Fruit fly (Drosophila melanogaster) whole organism, embryonic: ENCODE measurements around the gene sick.

Experiments used
- ATbp ChIP-seq: fragments of 200-800 bp; sonication (Bioruptor generic); optimal IDR thresholded peaks from 2 replicates; lab custom pipeline; 2017; ENCODE audit warnings: missing biosample characterization, mild to moderate bottlenecking, missing genetic modification characterization, missing genetic modification reagents
- Adf1 ChIP-seq: fragments of 200-800 bp; sonication (Bioruptor generic); IDR thresholded peaks from 2 replicates; pipeline ENCODE4 v1.3.6; 2022; ENCODE audit warnings: missing biosample characterization, missing genetic modification characterization
- Aef1 ChIP-seq: fragments of 200-800 bp; sonication (Bioruptor generic); IDR thresholded peaks from 3 replicates; pipeline ENCODE4 v1.3.6; 2022; ENCODE audit warnings: missing biosample characterization, missing genetic modification characterization
- CG12391 ChIP-seq: fragments of 200-800 bp; sonication (Bioruptor generic); optimal IDR thresholded peaks from 3 replicates; lab custom pipeline; 2018; ENCODE audit warnings: missing biosample characterization, mild to moderate bottlenecking, missing genetic modification characterization, moderate library complexity
- CG12769 ChIP-seq: fragments of 200-800 bp; sonication (Bioruptor generic); optimal IDR thresholded peaks from 2 replicates; lab custom pipeline; 2019; ENCODE audit warnings: missing biosample characterization, mild to moderate bottlenecking, missing genetic modification characterization, moderate library complexity
- CG15269 ChIP-seq: fragments of 200-800 bp; sonication (Bioruptor generic); optimal IDR thresholded peaks from 2 replicates; lab custom pipeline; 2018; ENCODE audit warnings: missing biosample characterization, mild to moderate bottlenecking, missing genetic modification characterization, moderate library complexity
- CG16813 ChIP-seq: fragments of 200-800 bp; sonication (Bioruptor generic); IDR thresholded peaks from 3 replicates; pipeline ENCODE4 v1.3.6; 2022; ENCODE audit warnings: missing biosample characterization, missing genetic modification characterization; ENCODE audit not compliant: partially characterized antibody
- CG17359 ChIP-seq: fragments of 200-800 bp; sonication (Bioruptor generic); optimal IDR thresholded peaks from 3 replicates; lab custom pipeline; 2018; ENCODE audit warnings: missing biosample characterization, mild to moderate bottlenecking, missing genetic modification characterization, moderate library complexity
- CG17385 ChIP-seq: fragments of 200-800 bp; sonication (Bioruptor generic); optimal IDR thresholded peaks from 3 replicates; lab custom pipeline; 2018; ENCODE audit warnings: missing biosample characterization, mild to moderate bottlenecking, missing genetic modification characterization
- CG2678 ChIP-seq: fragments of 200-800 bp; sonication (Bioruptor generic); optimal IDR thresholded peaks from 3 replicates; lab custom pipeline; 2019; ENCODE audit warnings: missing biosample characterization, mild to moderate bottlenecking, missing genetic modification characterization, moderate library complexity
- CG32532 ChIP-seq: fragments of 200-800 bp; sonication (Bioruptor generic); IDR thresholded peaks from 2 replicates; pipeline ENCODE4 v1.3.6; 2022; ENCODE audit warnings: missing biosample characterization, missing genetic modification characterization
- CG32772 ChIP-seq: fragments of 200-800 bp; sonication (Bioruptor generic); IDR thresholded peaks from 2 replicates; pipeline ENCODE4 v1.3.6; 2022; ENCODE audit warnings: missing biosample characterization, missing genetic modification characterization
- CG3281 ChIP-seq: fragments of 200-800 bp; sonication (Bioruptor generic); optimal IDR thresholded peaks from 3 replicates; lab custom pipeline; 2017; ENCODE audit warnings: missing biosample characterization, mild to moderate bottlenecking, missing genetic modification characterization
- CG3726 ChIP-seq: fragments of 200-800 bp; sonication (Bioruptor generic); IDR thresholded peaks from 3 replicates; pipeline ENCODE4, ENCODE4 v1.3.6; 2022; ENCODE audit warnings: missing biosample characterization, missing genetic modification characterization
- CG6854 ChIP-seq: fragments of 200-800 bp; sonication (Bioruptor generic); optimal IDR thresholded peaks from 3 replicates; lab custom pipeline; 2017; ENCODE audit warnings: missing biosample characterization, mild to moderate bottlenecking, missing genetic modification characterization
- CG7271 ChIP-seq: fragments of 200-800 bp; sonication (Bioruptor generic); optimal IDR thresholded peaks from 2 replicates; lab custom pipeline; 2018; ENCODE audit warnings: missing biosample characterization, mild to moderate bottlenecking, missing genetic modification characterization, moderate library complexity
- Chrac-16 ChIP-seq: fragments of 200-800 bp; sonication (Bioruptor generic); optimal IDR thresholded peaks from 3 replicates; lab custom pipeline; 2016; ENCODE audit warnings: missing biosample characterization, missing genetic modification characterization
- D ChIP-seq, 2 experiments: fragments of 200-800 bp in 1 of 2; fragments of >200 bp in 1 of 2; sonication (Bioruptor generic) in 1 of 2; optimal IDR thresholded peaks; 2 replicates in 1 of 2; 3 replicates in 1 of 2; lab custom pipeline; 2017; ENCODE audit warnings: mild to moderate bottlenecking in 1 of 2, missing biosample characterization in 1 of 2, missing genetic modification characterization in 1 of 2, missing genetic modification reagents in 1 of 2
- Elba2 ChIP-seq: fragments of 200-800 bp; sonication (Bioruptor generic); optimal IDR thresholded peaks from 3 replicates; lab custom pipeline; 2016; ENCODE audit warnings: missing biosample characterization, missing genetic modification characterization
- GATAe ChIP-seq: fragments of 200-800 bp; sonication (Bioruptor generic); conservative IDR thresholded peaks from 2 replicates; pipeline ENCODE4 v1.3.6; 2022; ENCODE audit warnings: missing biosample characterization, missing genetic modification characterization
- Gug ChIP-seq: fragments of 200-800 bp; sonication (Bioruptor generic); IDR thresholded peaks from 4 replicates; pipeline ENCODE4 v1.3.6; 2022; ENCODE audit warnings: missing biosample characterization, missing genetic modification characterization
- HmgZ ChIP-seq: fragments of 200-800 bp; sonication (Bioruptor generic); optimal IDR thresholded peaks from 2 replicates; lab custom pipeline; 2018; ENCODE audit warnings: missing biosample characterization, mild to moderate bottlenecking, missing genetic modification characterization
- Hr39 ChIP-seq: fragments of >200 bp; optimal IDR thresholded peaks from 2 replicates; lab custom pipeline; 2017
- MTF-1 ChIP-seq: fragments of 200-800 bp; sonication (Bioruptor generic); optimal IDR thresholded peaks from 2 replicates; lab custom pipeline; 2018; ENCODE audit warnings: missing biosample characterization, mild to moderate bottlenecking, missing genetic modification characterization, borderline replicate concordance
- Myb ChIP-seq: fragments of 200-800 bp; sonication (Bioruptor generic); optimal IDR thresholded peaks from 2 replicates; lab custom pipeline; 2016; ENCODE audit warnings: missing biosample characterization, missing genetic modification characterization
- Ravus ChIP-seq: fragments of 200-800 bp; sonication (Bioruptor generic); IDR thresholded peaks from 2 replicates; pipeline ENCODE4 v1.3.6; 2022; ENCODE audit warnings: missing biosample characterization, missing genetic modification characterization
- Side ChIP-seq: fragments of 200-800 bp; sonication (Bioruptor generic); optimal IDR thresholded peaks from 2 replicates; lab custom pipeline; 2016; ENCODE audit warnings: missing biosample characterization, missing genetic modification characterization
- Six4 ChIP-seq: fragments of 200-800 bp; sonication (Bioruptor generic); optimal IDR thresholded peaks from 2 replicates; lab custom pipeline; 2016; ENCODE audit warnings: missing biosample characterization, missing genetic modification characterization
- Sox102F ChIP-seq: fragments of 200-800 bp; sonication (Bioruptor generic); optimal IDR thresholded peaks from 2 replicates; lab custom pipeline; 2018; ENCODE audit warnings: missing biosample characterization, mild to moderate bottlenecking, missing genetic modification characterization, moderate library complexity
- Xrp1 ChIP-seq: fragments of 200-800 bp; sonication (Bioruptor generic); IDR thresholded peaks from 2 replicates; pipeline ENCODE4 v1.3.6; 2022; ENCODE audit warnings: missing biosample characterization, missing genetic modification characterization
- ase ChIP-seq: fragments of 200-800 bp; sonication (Bioruptor generic); IDR thresholded peaks from 3 replicates; pipeline ENCODE4 v1.3.6; 2022; ENCODE audit warnings: missing biosample characterization, missing genetic modification characterization
- bbx ChIP-seq: fragments of 200-800 bp; sonication (Bioruptor generic); IDR thresholded peaks from 2 replicates; pipeline ENCODE4 v1.3.6; 2022; ENCODE audit warnings: missing biosample characterization, missing genetic modification characterization; ENCODE audit not compliant: partially characterized antibody
- bigmax ChIP-seq: fragments of 200-800 bp; sonication (Bioruptor generic); optimal IDR thresholded peaks from 2 replicates; lab custom pipeline; 2018; ENCODE audit warnings: missing biosample characterization, mild to moderate bottlenecking, missing genetic modification characterization
- bsh ChIP-seq, 2 experiments: fragments of 200-800 bp; sonication (Bioruptor generic); optimal IDR thresholded peaks; 2 replicates each; lab custom pipeline; 2017 to 2018; ENCODE audit warnings: mild to moderate bottlenecking in 2 of 2, missing biosample characterization in 2 of 2, missing genetic modification characterization in 2 of 2, moderate library complexity in 1 of 2
- cad ChIP-seq: fragments of >200 bp; optimal IDR thresholded peaks from 2 replicates; lab custom pipeline; 2017; ENCODE audit warnings: missing biosample characterization, missing genetic modification characterization
- cwo ChIP-seq: fragments of 200-800 bp; sonication (Bioruptor generic); optimal IDR thresholded peaks from 3 replicates; lab custom pipeline; 2017; ENCODE audit warnings: missing biosample characterization, missing genetic modification characterization, mild to moderate bottlenecking, moderate library complexity, missing genetic modification reagents
- fd102C ChIP-seq: fragments of 200-800 bp; sonication (Bioruptor generic); optimal IDR thresholded peaks from 2 replicates; lab custom pipeline; 2018; ENCODE audit warnings: missing biosample characterization, mild to moderate bottlenecking, missing genetic modification characterization, moderate library complexity
- gsb ChIP-seq: fragments of 200-800 bp; sonication (Bioruptor generic); IDR thresholded peaks from 2 replicates; pipeline ENCODE4 v1.3.6; 2022; ENCODE audit warnings: missing biosample characterization, missing genetic modification characterization
- hb ChIP-seq: fragments of 200-800 bp; sonication (Bioruptor generic); IDR thresholded peaks from 3 replicates; pipeline ENCODE4 v1.3.6; 2022; ENCODE audit warnings: missing biosample characterization, missing genetic modification characterization; ENCODE audit not compliant: partially characterized antibody
- nom ChIP-seq: fragments of 200-800 bp; sonication (Bioruptor generic); optimal IDR thresholded peaks from 2 replicates; lab custom pipeline; 2017; ENCODE audit warnings: missing biosample characterization, missing genetic modification characterization, mild to moderate bottlenecking, moderate library complexity, missing genetic modification reagents
- run ChIP-seq: fragments of 200-800 bp; sonication (Bioruptor generic); optimal IDR thresholded peaks from 3 replicates; lab custom pipeline; 2018; ENCODE audit warnings: missing biosample characterization, mild to moderate bottlenecking, missing genetic modification characterization
- so ChIP-seq: fragments of 200-800 bp; sonication (Bioruptor generic); IDR thresholded peaks from 3 replicates; pipeline ENCODE4 v1.3.6; 2022; ENCODE audit warnings: missing biosample characterization, missing genetic modification characterization
- sug ChIP-seq: fragments of 200-800 bp; optimal IDR thresholded peaks from 2 replicates; lab custom pipeline; 2019; ENCODE audit warnings: missing biosample characterization, mild to moderate bottlenecking, missing genetic modification characterization, moderate library complexity
- tin ChIP-seq: fragments of 200-800 bp; sonication (Bioruptor generic); optimal IDR thresholded peaks from 3 replicates; lab custom pipeline; 2016; ENCODE audit warnings: missing biosample characterization, missing genetic modification characterization
- trem ChIP-seq: fragments of 200-800 bp; optimal IDR thresholded peaks from 3 replicates; lab custom pipeline; 2019; ENCODE audit warnings: missing biosample characterization, mild to moderate bottlenecking, missing genetic modification characterization, moderate library complexity
- ttk ChIP-seq: fragments of 200-800 bp; sonication (Bioruptor generic); IDR thresholded peaks from 2 replicates; pipeline ENCODE4 v2.1.2; 2022; ENCODE audit warnings: missing biosample characterization, missing genetic modification characterization
- vnd ChIP-seq: fragments of 200-800 bp; sonication (Bioruptor generic); IDR thresholded peaks from 3 replicates; pipeline ENCODE4 v1.3.6; 2022; ENCODE audit warnings: missing biosample characterization, missing genetic modification characterization; ENCODE audit not compliant: partially characterized antibody
- zfh1 ChIP-seq: fragments of 200-800 bp; sonication (Bioruptor generic); IDR thresholded peaks from 3 replicates; pipeline ENCODE4 v1.3.6; 2022; ENCODE audit warnings: missing biosample characterization, missing genetic modification characterization

The sick gene

dm6 chr2L:19866540-19867318 is 70.6 kb downstream of the sick start (continued):
- TF ChIP-seq CG7271 (no peak), CG12769 (tag; lab: Kevin White, UChicago) (peak; percentile 2), ase (no peak), gsb (GFP tag; lab: Robert Waterston, UW) (no peak), GATAe (GFP tag; lab: Robert Waterston, UW) (no peak), CG17359 (tag; lab: Kevin White, UChicago) (peak; percentile 45), CG15269 (peak; percentile 50), Aef1 (GFP tag; lab: Robert Waterston, UW) (no peak), CG3726 (no peak), bigmax (GFP tag; lab: Kevin White, UChicago) (no peak), fd102C (GFP tag; lab: Kevin White, UChicago) (no peak), vnd (GFP tag; lab: Robert Waterston, UW) (no peak), so (GFP tag; lab: Robert Waterston, UW) (peak; percentile 58; the same call in 1 of the 3 replicates), CG3281 (GFP tag; lab: Kevin White, UChicago) (peak; percentile 3), CG2678 (peak; percentile 69), HmgZ (no peak), CG12391 (peak; percentile 53), cad (GFP tag; lab: Kevin White, UChicago) (peak; percentile 73), Six4 (GFP tag; lab: Kevin White, UChicago) (peak; percentile 22), CG32772 (GFP tag; lab: Robert Waterston, UW) (no peak), Ravus (GFP tag; lab: Robert Waterston, UW) (no peak), Adf1 (GFP tag; lab: Robert Waterston, UW) (no peak), CG6854 (GFP tag; lab: Kevin White, UChicago) (no peak), ttk (GFP tag; lab: Robert Waterston, UW) (peak; percentile 40; the same call in 1 of the 2 replicates), run (tag; lab: Kevin White, UChicago) (no peak), D (optimal IDR thresholded peaks at IDR 0.05; lab: Kevin White, UChicago) (no peak), D (GFP tag; optimal IDR thresholded peaks at IDR 0.05; lab: Kevin White, UChicago) (peak; percentile 30), Side (GFP tag; lab: Kevin White, UChicago) (peak; percentile 14), bbx (GFP tag; lab: Robert Waterston, UW) (no peak), Myb (GFP tag; lab: Kevin White, UChicago) (no peak), ATbp (GFP tag; lab: Kevin White, UChicago) (peak; percentile 15), Gug (0 out of 4 replicates have a peak, but pooled peaks have one; percentile 13), cwo (no peak), Sox102F (peak; percentile 50), CG17385 (GFP tag; lab: Kevin White, UChicago) (peak; percentile 26), nom (GFP tag; lab: Kevin White, UChicago) (no peak), Xrp1 (GFP tag; lab: Robert Waterston, UW) (peak; percentile 50; the same call in 1 of the 2 replicates), CG16813 (no peak), tin (GFP tag; lab: Kevin White, UChicago) (peak; percentile 28), hb (no peak), Chrac-16 (peak; percentile 39), MTF-1 (GFP tag; lab: Kevin White, UChicago) (no peak), sug (tag; lab: Kevin White, UChicago) (no peak), CG32532 (GFP tag; lab: Robert Waterston, UW) (no peak), zfh1 (GFP tag; lab: Robert Waterston, UW) (no peak), Hr39 (lab: Kevin White, UChicago) (no peak), bsh (GFP tag; optimal IDR thresholded peaks at IDR 0.05; lab: Kevin White, UChicago) (peak in 1 of 2 experiments; percentile 40), trem (tag; lab: Kevin White, UChicago) (peak; percentile 9), Elba2 (GFP tag; lab: Kevin White, UChicago) (peak; percentile 78)
